Worm (Caenorhabditis elegans) whole organism, L4 larva: Measurements from ENCODE around the gene clec-218.

Source experiments
- lir-3 ChIP-seq: sonication (generic microtip); optimal IDR thresholded peaks from 2 replicates; lab custom pipeline; 2016; ENCODE audit warnings: mild to moderate bottlenecking, missing genetic modification characterization, missing compliant biosample characterization
- vab-7 ChIP-seq: fragments of 200-800 bp; sonication (Bioruptor generic); IDR thresholded peaks from 2 replicates; pipeline ENCODE4 v1.3.6; 2022; ENCODE audit warnings: missing genetic modification reagents, missing genetic modification characterization, missing compliant biosample characterization

- TF ChIP-seq vab-7 (GFP tag; lab: Robert Waterston, UW) = no peak
- no peak for TF ChIP-seq lir-3
Observed at ce11 chrV:8285455-8285854, 22.3 kb upstream of the clec-218 start.
